Fruit fly (Drosophila melanogaster) whole organism, embryonic: ENCODE data around the gene Tsp29Fa.

Experiments
- Antp ChIP-seq: fragments of 200-800 bp; sonication (Bioruptor generic); optimal IDR thresholded peaks from 3 replicates; lab custom pipeline; 2016; ENCODE audit warnings: missing biosample characterization, missing genetic modification characterization
- Awh ChIP-seq: fragments of 200-800 bp; sonication (Bioruptor generic); IDR thresholded peaks from 2 replicates; pipeline ENCODE4, ENCODE4 v1.3.6; 2022; ENCODE audit warnings: missing biosample characterization, missing genetic modification characterization
- CG11723 ChIP-seq: fragments of 200-800 bp; sonication (Bioruptor generic); optimal IDR thresholded peaks from 2 replicates; lab custom pipeline; 2017; ENCODE audit warnings: missing biosample characterization, mild to moderate bottlenecking, missing genetic modification characterization
- CG12104 ChIP-seq: fragments of 200-800 bp; sonication (Bioruptor generic); optimal IDR thresholded peaks from 3 replicates; lab custom pipeline; 2016; ENCODE audit warnings: missing biosample characterization, missing genetic modification characterization
- CG12659 ChIP-seq: fragments of 200-800 bp; sonication (Bioruptor generic); optimal IDR thresholded peaks from 3 replicates; lab custom pipeline; 2017; ENCODE audit warnings: mild to moderate bottlenecking, missing biosample characterization, missing genetic modification reagents, missing genetic modification characterization
- CG13296 ChIP-seq: fragments of 200-800 bp; sonication (Bioruptor generic); optimal IDR thresholded peaks from 3 replicates; lab custom pipeline; 2018; ENCODE audit warnings: missing biosample characterization, mild to moderate bottlenecking, missing genetic modification characterization
- CG15269 ChIP-seq: fragments of 200-800 bp; sonication (Bioruptor generic); optimal IDR thresholded peaks from 2 replicates; lab custom pipeline; 2018; ENCODE audit warnings: missing biosample characterization, mild to moderate bottlenecking, missing genetic modification characterization, moderate library complexity
- CG1603 ChIP-seq: fragments of 200-800 bp; sonication (Bioruptor generic); optimal IDR thresholded peaks from 2 replicates; lab custom pipeline; 2019; ENCODE audit warnings: missing biosample characterization, mild to moderate bottlenecking, missing genetic modification characterization, moderate library complexity
- CG17568 ChIP-seq: fragments of 200-800 bp; sonication (Bioruptor generic); optimal IDR thresholded peaks from 2 replicates; lab custom pipeline; 2018; ENCODE audit warnings: missing biosample characterization, mild to moderate bottlenecking, missing genetic modification characterization, moderate library complexity
- CG18262 ChIP-seq: fragments of 200-800 bp; optimal IDR thresholded peaks from 3 replicates; lab custom pipeline; 2019; ENCODE audit warnings: missing biosample characterization, mild to moderate bottlenecking, missing genetic modification characterization, moderate library complexity
- CG31441 ChIP-seq: fragments of 200-800 bp; sonication (Bioruptor generic); IDR thresholded peaks from 2 replicates; pipeline ENCODE4 v1.3.6; 2022; ENCODE audit warnings: missing biosample characterization, missing genetic modification characterization
- CG4282 ChIP-seq: fragments of 200-800 bp; sonication (Bioruptor generic); optimal IDR thresholded peaks from 2 replicates; lab custom pipeline; 2016; ENCODE audit warnings: missing biosample characterization, missing genetic modification characterization
- CG7987 ChIP-seq: fragments of 200-800 bp; sonication (Bioruptor generic); optimal IDR thresholded peaks from 2 replicates; lab custom pipeline; 2018; ENCODE audit warnings: missing biosample characterization, mild to moderate bottlenecking, missing genetic modification characterization, moderate library complexity
- CG8290 ChIP-seq, 3 experiments: fragments of 200-800 bp; sonication (Bioruptor generic); optimal IDR thresholded peaks; 2 replicates each; lab custom pipeline; 2016 to 2019; ENCODE audit warnings: missing biosample characterization in 3 of 3, missing genetic modification characterization in 3 of 3, mild to moderate bottlenecking in 2 of 3, moderate library complexity in 1 of 3
- CG9215 ChIP-seq: fragments of 200-800 bp; sonication (Bioruptor generic); IDR thresholded peaks from 2 replicates; pipeline ENCODE4 v1.3.6; 2022; ENCODE audit warnings: missing biosample characterization, missing genetic modification characterization
- CG9609 ChIP-seq: fragments of 200-800 bp; sonication (Bioruptor generic); optimal IDR thresholded peaks from 3 replicates; lab custom pipeline; 2016; ENCODE audit warnings: missing biosample characterization, missing genetic modification characterization
- CG9727 ChIP-seq: fragments of 200-800 bp; sonication (Bioruptor generic); optimal IDR thresholded peaks from 3 replicates; lab custom pipeline; 2017; ENCODE audit warnings: missing biosample characterization, mild to moderate bottlenecking, missing genetic modification characterization
- CrebB ChIP-seq: fragments of 200-800 bp; sonication (Bioruptor generic); optimal IDR thresholded peaks from 3 replicates; lab custom pipeline; 2018; ENCODE audit warnings: missing biosample characterization, mild to moderate bottlenecking, missing genetic modification characterization
- Dbx ChIP-seq: fragments of 200-800 bp; sonication (Bioruptor generic); IDR thresholded peaks from 3 replicates; pipeline ENCODE4 v1.3.6; 2022; ENCODE audit warnings: missing biosample characterization, missing genetic modification characterization
- Elba2 ChIP-seq: fragments of 200-800 bp; sonication (Bioruptor generic); optimal IDR thresholded peaks from 3 replicates; lab custom pipeline; 2016; ENCODE audit warnings: missing biosample characterization, missing genetic modification characterization
- Fer2 ChIP-seq: fragments of 200-800 bp; sonication (Bioruptor generic); optimal IDR thresholded peaks from 2 replicates; lab custom pipeline; 2018; ENCODE audit warnings: missing biosample characterization, mild to moderate bottlenecking, missing genetic modification characterization, moderate library complexity
- HmgZ ChIP-seq: fragments of 200-800 bp; sonication (Bioruptor generic); optimal IDR thresholded peaks from 2 replicates; lab custom pipeline; 2018; ENCODE audit warnings: missing biosample characterization, mild to moderate bottlenecking, missing genetic modification characterization
- Hmr ChIP-seq: fragments of 200-800 bp; sonication (Bioruptor generic); optimal IDR thresholded peaks from 3 replicates; lab custom pipeline; 2017; ENCODE audit warnings: mild to moderate bottlenecking, missing biosample characterization, missing genetic modification reagents, missing genetic modification characterization
- Myb ChIP-seq: fragments of 200-800 bp; sonication (Bioruptor generic); optimal IDR thresholded peaks from 2 replicates; lab custom pipeline; 2016; ENCODE audit warnings: missing biosample characterization, missing genetic modification characterization
- Neu2 ChIP-seq: fragments of 200-800 bp; sonication (Bioruptor generic); optimal IDR thresholded peaks from 3 replicates; lab custom pipeline; 2016; ENCODE audit warnings: missing biosample characterization, missing genetic modification characterization, borderline replicate concordance
- Nf-YC ChIP-seq: fragments of 200-800 bp; optimal IDR thresholded peaks from 3 replicates; lab custom pipeline; 2019; ENCODE audit warnings: missing biosample characterization, mild to moderate bottlenecking, missing genetic modification characterization, moderate library complexity
- Ptx1 ChIP-seq: fragments of 200-800 bp; sonication (Bioruptor generic); IDR thresholded peaks from 2 replicates; pipeline ENCODE4 v1.3.6; 2022; ENCODE audit warnings: missing biosample characterization, missing genetic modification characterization
- Rx ChIP-seq: fragments of 200-800 bp; sonication (Bioruptor generic); IDR thresholded peaks from 2 replicates; pipeline ENCODE4 v1.3.6; 2022; ENCODE audit warnings: missing biosample characterization, missing genetic modification characterization
- Scr ChIP-seq: fragments of 200-800 bp; sonication (Bioruptor generic); IDR thresholded peaks from 2 replicates; pipeline ENCODE4 v1.3.6; 2022; ENCODE audit warnings: missing biosample characterization, missing genetic modification characterization; ENCODE audit not compliant: partially characterized antibody
- Stat92E ChIP-seq, 3 experiments: fragments of >200 bp in 2 of 3; fragments of 200-800 bp in 1 of 3; sonication (Bioruptor generic) in 1 of 3; optimal IDR thresholded peaks; 2 replicates each; lab custom pipeline; 2017 to 2019; ENCODE audit warnings: missing biosample characterization in 3 of 3, missing genetic modification characterization in 3 of 3, mild to moderate bottlenecking in 1 of 3, moderate library complexity in 1 of 3
- abd-A ChIP-seq: fragments of 200-800 bp; sonication (Bioruptor generic); optimal IDR thresholded peaks from 3 replicates; lab custom pipeline; 2019; ENCODE audit warnings: missing biosample characterization, mild to moderate bottlenecking, missing genetic modification characterization, moderate library complexity
- ase ChIP-seq: fragments of 200-800 bp; sonication (Bioruptor generic); IDR thresholded peaks from 3 replicates; pipeline ENCODE4 v1.3.6; 2022; ENCODE audit warnings: missing biosample characterization, missing genetic modification characterization
- bab2 ChIP-seq: fragments of 200-800 bp; sonication (Bioruptor generic); optimal IDR thresholded peaks from 2 replicates; lab custom pipeline; 2016; ENCODE audit warnings: missing biosample characterization, missing genetic modification characterization
- danr ChIP-seq: fragments of 200-800 bp; sonication (Bioruptor generic); IDR thresholded peaks from 2 replicates; pipeline ENCODE4 v1.3.6; 2022; ENCODE audit warnings: missing biosample characterization, missing genetic modification characterization
- disco-r ChIP-seq: fragments of 200-800 bp; sonication (Bioruptor generic); optimal IDR thresholded peaks from 2 replicates; lab custom pipeline; 2016; ENCODE audit warnings: missing biosample characterization, missing genetic modification characterization
- gce ChIP-seq: fragments of 200-800 bp; sonication (Bioruptor generic); IDR thresholded peaks from 3 replicates; pipeline ENCODE4 v1.3.6; 2022; ENCODE audit warnings: missing biosample characterization, missing genetic modification characterization
- h ChIP-seq: fragments of >200 bp; optimal IDR thresholded peaks from 2 replicates; lab custom pipeline; 2017
- ham ChIP-seq: fragments of 200-800 bp; sonication (Bioruptor generic); IDR thresholded peaks from 2 replicates; pipeline ENCODE4 v1.3.6; 2022; ENCODE audit warnings: missing biosample characterization, missing genetic modification characterization
- hb ChIP-seq: fragments of 200-800 bp; sonication (Bioruptor generic); IDR thresholded peaks from 3 replicates; pipeline ENCODE4 v1.3.6; 2022; ENCODE audit warnings: missing biosample characterization, missing genetic modification characterization; ENCODE audit not compliant: partially characterized antibody
- her ChIP-seq: fragments of 200-800 bp; sonication (Bioruptor generic); optimal IDR thresholded peaks from 2 replicates; lab custom pipeline; 2016; ENCODE audit warnings: missing biosample characterization, missing genetic modification characterization
- lola ChIP-seq, 3 experiments: fragments of >200 bp in 2 of 3; fragments of 200-800 bp in 1 of 3; sonication (Bioruptor generic) in 1 of 3; optimal IDR thresholded peaks; 2 replicates each; lab custom pipeline; 2017 to 2019; ENCODE audit warnings: missing biosample characterization in 3 of 3, missing genetic modification characterization in 3 of 3, mild to moderate bottlenecking in 1 of 3, moderate library complexity in 1 of 3
- nau ChIP-seq: fragments of 200-800 bp; sonication (Bioruptor generic); optimal IDR thresholded peaks from 3 replicates; lab custom pipeline; 2017; ENCODE audit warnings: missing biosample characterization, mild to moderate bottlenecking, missing genetic modification characterization, missing genetic modification reagents
- oc ChIP-seq: fragments of 200-800 bp; sonication (Bioruptor generic); optimal IDR thresholded peaks from 2 replicates; lab custom pipeline; 2018; ENCODE audit warnings: missing biosample characterization, mild to moderate bottlenecking, missing genetic modification characterization, moderate library complexity
- pan ChIP-seq, 4 experiments: fragments of >200 bp in 3 of 4; fragments of 200-800 bp in 1 of 4; sonication (Bioruptor generic) in 1 of 4; optimal IDR thresholded peaks in 3 of 4; IDR thresholded peaks in 1 of 4; 2 replicates each; pipeline versions ENCODE4 v1.3.6 to Lab custom; 2017 to 2022; ENCODE audit warnings: missing biosample characterization in 2 of 4, missing genetic modification characterization in 2 of 4, mixed read lengths in 1 of 4
- pum ChIP-seq: fragments of 200-800 bp; sonication (Bioruptor generic); optimal IDR thresholded peaks from 2 replicates; lab custom pipeline; 2016; ENCODE audit warnings: missing biosample characterization, missing genetic modification characterization
- pzg ChIP-seq: fragments of 200-800 bp; sonication (Bioruptor generic); optimal IDR thresholded peaks from 3 replicates; lab custom pipeline; 2018; ENCODE audit warnings: missing biosample characterization, mild to moderate bottlenecking, missing genetic modification characterization, moderate library complexity
- tap ChIP-seq: fragments of 200-800 bp; optimal IDR thresholded peaks from 3 replicates; lab custom pipeline; 2019; ENCODE audit warnings: missing biosample characterization, mild to moderate bottlenecking, missing genetic modification characterization, moderate library complexity
- tgo ChIP-seq: fragments of 200-800 bp; sonication (Bioruptor generic); IDR thresholded peaks from 3 replicates; pipeline ENCODE4 v1.3.6; 2022; ENCODE audit warnings: missing biosample characterization, missing genetic modification characterization
- zf30C ChIP-seq: fragments of 200-800 bp; sonication (Bioruptor generic); optimal IDR thresholded peaks from 3 replicates; lab custom pipeline; 2018; ENCODE audit warnings: missing biosample characterization, mild to moderate bottlenecking, missing genetic modification characterization

Tsp29Fa gene

DNA sequence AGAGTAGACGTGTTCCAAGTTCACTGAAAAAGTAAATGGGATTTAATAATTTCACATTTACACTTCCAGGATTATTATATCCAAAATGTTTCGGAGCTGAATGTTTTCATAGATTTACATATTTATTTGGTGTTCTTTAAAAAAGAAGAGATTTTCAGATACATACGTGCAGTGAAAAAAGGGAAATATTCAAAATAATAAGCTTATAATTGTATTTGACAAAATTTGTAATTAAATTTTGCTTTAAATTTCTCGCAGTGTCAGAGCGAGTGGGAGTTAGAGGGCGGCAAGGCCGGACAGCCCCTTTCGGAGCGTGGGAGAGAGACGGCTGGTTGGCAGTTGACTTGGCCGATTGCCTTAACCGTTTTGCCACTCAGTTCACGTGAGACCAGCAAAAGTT, 3.2 kb downstream of the Tsp29Fa start, which contains the start of gene Tsp29Fb (continued):
- TF ChIP-seq gce (GFP tag; lab: Robert Waterston, UW) (no peak), Ptx1 (GFP tag; lab: Robert Waterston, UW) (peak; percentile 77), disco-r (GFP tag; lab: Kevin White, UChicago) (peak; percentile 7), HmgZ (peak; percentile 79), CG1603 (tag; lab: Kevin White, UChicago) (peak; percentile 36), Dbx (GFP tag; lab: Robert Waterston, UW) (peak; percentile 72), lola (GFP tag; optimal IDR thresholded peaks at IDR 0.05; lab: Kevin White, UChicago) (no peak), ase (GFP tag; lab: Robert Waterston, UW) (0 out of 3 replicates have a peak, but pooled peaks have one; percentile 19), danr (GFP tag; lab: Robert Waterston, UW) (no peak), CG18262 (peak; percentile 71), oc (tag; lab: Kevin White, UChicago) (peak; percentile 38), CG11723 (GFP tag; lab: Kevin White, UChicago) (peak; percentile 33), CG17568 (GFP tag; lab: Kevin White, UChicago) (peak; percentile 38), Fer2 (tag; lab: Kevin White, UChicago) (peak; percentile 55), Hmr (GFP tag; lab: Kevin White, UChicago) (peak; percentile 87), CG8290 (GFP tag; optimal IDR thresholded peaks at IDR 0.05; lab: Kevin White, UChicago) (no peak), CG8290 (tag; optimal IDR thresholded peaks at IDR 0.05; lab: Kevin White, UChicago) (peak in 1 of 2 experiments; percentile 10), Stat92E (GFP tag; optimal IDR thresholded peaks at IDR 0.05; lab: Kevin White, UChicago) (no peak), CG9609 (peak; percentile 12), CrebB (tag; lab: Kevin White, UChicago) (peak; percentile 52), Awh (GFP tag; lab: Robert Waterston, UW) (peak; percentile 67; the same call in 1 of the 2 replicates), CG7987 (GFP tag; lab: Kevin White, UChicago) (no peak), her (GFP tag; lab: Kevin White, UChicago) (peak; percentile 39), Myb (peak; percentile 37), CG9215 (GFP tag; lab: Robert Waterston, UW) (peak; percentile 71), pzg (GFP tag; lab: Kevin White, UChicago) (no peak), CG15269 (tag; lab: Kevin White, UChicago) (peak; percentile 88), CG12104 (GFP tag; lab: Kevin White, UChicago) (peak; percentile 69), Elba2 (GFP tag; lab: Kevin White, UChicago) (no peak), Rx (peak; percentile 47; the same call in 1 of the 2 replicates), Nf-YC (tag; lab: Kevin White, UChicago) (peak; percentile 75), CG31441 (GFP tag; lab: Robert Waterston, UW) (peak; percentile 75), tap (tag; lab: Kevin White, UChicago) (peak; percentile 69), hb (GFP tag; lab: Robert Waterston, UW) (no peak), nau (GFP tag; lab: Kevin White, UChicago) (peak; percentile 46), zf30C (GFP tag; lab: Kevin White, UChicago) (peak; percentile 91), CG4282 (GFP tag; lab: Kevin White, UChicago) (no peak), Antp (GFP tag; lab: Kevin White, UChicago) (peak; percentile 39), tgo (GFP tag; lab: Robert Waterston, UW) (peak; percentile 80), pum (GFP tag; lab: Kevin White, UChicago) (peak; percentile 52), bab2 (GFP tag; lab: Kevin White, UChicago) (peak; percentile 65), h (lab: Kevin White, UChicago) (no peak), CG9727 (GFP tag; lab: Kevin White, UChicago) (peak; percentile 77), Scr (no peak), ham (GFP tag; lab: Robert Waterston, UW) (no peak), abd-A (no peak), CG12659 (GFP tag; lab: Kevin White, UChicago) (peak; percentile 86), pan (optimal IDR thresholded peaks at IDR 0.05; lab: Kevin White, UChicago) (no peak), pan (GFP tag; optimal IDR thresholded peaks at IDR 0.05 in 1 of 2, IDR thresholded peaks at IDR 0.05 in 1 of 2) (peak in 1 of 2 experiments; percentile 66), Neu2 (GFP tag; lab: Kevin White, UChicago) (no peak), CG13296 (GFP tag; lab: Kevin White, UChicago) (peak; percentile 83)
